Worm (Caenorhabditis elegans) whole organism, early embryonic: ENCODE results near the gene glna-1.

ENCODE experiments used
- B0310.2 ChIP-seq: sonication (generic microtip); optimal IDR thresholded peaks from 2 replicates; lab custom pipeline; 2016; ENCODE audit warnings: mild to moderate bottlenecking, missing genetic modification characterization, missing compliant biosample characterization
- ama-1 ChIP-seq: fragments of 150-350 bp; optimal IDR thresholded peaks from 2 replicates; lab custom pipeline; 2014
- ceh-13 ChIP-seq: fragments of 200-800 bp; sonication (Bioruptor generic); optimal IDR thresholded peaks from 2 replicates; lab custom pipeline; 2018; ENCODE audit warnings: mild to moderate bottlenecking, missing genetic modification characterization, missing compliant biosample characterization
- flt-1 ChIP-seq: fragments of 200-800 bp; sonication (Bioruptor generic); IDR thresholded peaks from 2 replicates; pipeline ENCODE4 v1.3.6; 2022; ENCODE audit warnings: missing genetic modification characterization, missing compliant biosample characterization
- hmbx-1 ChIP-seq: sonication (generic microtip); optimal IDR thresholded peaks from 2 replicates; lab custom pipeline; 2016; ENCODE audit warnings: mild to moderate bottlenecking, missing genetic modification characterization, missing compliant biosample characterization
- hnd-1 ChIP-seq: sonication (generic microtip); optimal IDR thresholded peaks from 2 replicates; lab custom pipeline; 2016; ENCODE audit warnings: missing genetic modification characterization, missing compliant biosample characterization
- sea-1 ChIP-seq: fragments of 200-800 bp; sonication (Bioruptor generic); conservative IDR thresholded peaks from 2 replicates; pipeline ENCODE4 v1.3.6; 2022; ENCODE audit warnings: missing genetic modification characterization, missing compliant biosample characterization
- tbx-37 ChIP-seq: fragments of 200-800 bp; sonication (Bioruptor generic); conservative IDR thresholded peaks from 2 replicates; pipeline ENCODE4 v1.3.6; 2022; ENCODE audit warnings: missing genetic modification reagents, missing genetic modification characterization, missing compliant biosample characterization

DNA sequence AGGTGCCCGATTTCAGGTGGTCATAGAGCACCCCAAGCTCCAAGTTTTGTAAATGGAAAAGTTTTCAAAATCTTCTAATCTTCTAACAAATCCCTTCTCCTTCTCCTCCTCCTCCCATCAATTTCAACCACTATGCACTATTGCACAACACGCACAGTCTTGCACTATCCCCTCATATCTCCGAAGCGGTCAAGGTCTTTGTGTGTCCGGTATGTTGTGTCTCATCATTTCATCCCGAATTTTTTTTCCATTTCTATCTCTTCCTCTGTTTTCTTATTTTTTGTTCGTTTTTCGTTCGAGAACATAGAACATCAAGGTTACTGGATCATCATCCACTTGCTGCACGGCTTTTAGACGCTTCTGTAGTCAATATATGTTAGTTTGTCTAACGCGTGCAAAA, 29.1 kb downstream of the glna-1 start:
- no peak for TF ChIP-seq ama-1
- no peak for TF ChIP-seq flt-1 (GFP tag; lab: Robert Waterston, UW)
- no peak for TF ChIP-seq tbx-37 (GFP tag; lab: Robert Waterston, UW)
- TF ChIP-seq ceh-13: no peak
- TF ChIP-seq hmbx-1 (tag; lab: Kevin White, UChicago): no peak
- TF ChIP-seq B0310.2 (tag; lab: Kevin White, UChicago): no peak
- no peak for TF ChIP-seq hnd-1 (tag; lab: Kevin White, UChicago)
- no peak for TF ChIP-seq sea-1
